Worm (Caenorhabditis elegans) whole organism, L2 larva: ENCODE measurements around the gene srd-69.
A peak's percentile ranks its signal among the peaks of the same experiment; 100 is the strongest.

ENCODE experiments used
- aly-2 ChIP-seq: fragments of 150-350 bp; optimal IDR thresholded peaks from 2 replicates; lab custom pipeline; 2014; ENCODE audit warnings: missing biosample characterization, missing genetic modification characterization
- ama-1 ChIP-seq: fragments of 150-350 bp; optimal IDR thresholded peaks from 2 replicates; lab custom pipeline; 2018; ENCODE audit warnings: inconsistent platforms
- ceh-82 ChIP-seq: fragments of 150-350 bp; optimal IDR thresholded peaks from 2 replicates; lab custom pipeline; 2014; ENCODE audit warnings: missing biosample characterization, missing genetic modification characterization
- dmd-4 ChIP-seq: sonication (generic microtip); optimal IDR thresholded peaks from 2 replicates; lab custom pipeline; 2017; ENCODE audit warnings: missing biosample characterization, missing genetic modification characterization
- egl-27 ChIP-seq: sonication (generic microtip); optimal IDR thresholded peaks from 3 replicates; lab custom pipeline; 2017; ENCODE audit warnings: missing biosample characterization, missing genetic modification reagents, missing genetic modification characterization
- elt-3 ChIP-seq: sonication (generic microtip); optimal IDR thresholded peaks from 2 replicates; lab custom pipeline; 2017; ENCODE audit warnings: missing biosample characterization, missing genetic modification characterization
- fos-1 ChIP-seq: fragments of 150-350 bp; optimal IDR thresholded peaks from 2 replicates; lab custom pipeline; 2014; ENCODE audit warnings: missing biosample characterization, missing genetic modification characterization
- gmeb-1 ChIP-seq: fragments of 150-350 bp; optimal IDR thresholded peaks from 2 replicates; lab custom pipeline; 2014; ENCODE audit warnings: missing biosample characterization, missing genetic modification characterization
- lin-13 ChIP-seq: fragments of 150-350 bp; optimal IDR thresholded peaks from 2 replicates; lab custom pipeline; 2014; ENCODE audit warnings: missing biosample characterization, missing genetic modification reagents, missing genetic modification characterization
- lsy-2 ChIP-seq, 2 experiments: fragments of 150-350 bp in 1 of 2; sonication (generic microtip) in 1 of 2; optimal IDR thresholded peaks; 2 replicates each; lab custom pipeline; 2014 to 2017; ENCODE audit warnings: missing biosample characterization in 2 of 2, missing genetic modification characterization in 2 of 2
- mab-5 ChIP-seq: fragments of 150-350 bp; optimal IDR thresholded peaks from 2 replicates; lab custom pipeline; 2014; ENCODE audit warnings: missing biosample characterization, missing genetic modification characterization
- nhr-129 ChIP-seq: fragments of 150-350 bp; optimal IDR thresholded peaks from 2 replicates; lab custom pipeline; 2014; ENCODE audit warnings: missing biosample characterization, missing genetic modification characterization
- nhr-6 ChIP-seq: fragments of 150-350 bp; optimal IDR thresholded peaks from 2 replicates; lab custom pipeline; 2014; ENCODE audit warnings: missing biosample characterization, missing genetic modification characterization
- sma-9 ChIP-seq, 2 experiments: fragments of 150-350 bp in 1 of 2; sonication (generic microtip) in 1 of 2; optimal IDR thresholded peaks; 2 replicates each; lab custom pipeline; 2014 to 2016; ENCODE audit warnings: missing genetic modification characterization in 2 of 2, mild to moderate bottlenecking in 1 of 2, missing biosample characterization in 1 of 2, missing compliant biosample characterization in 1 of 2, missing genetic modification reagents in 1 of 2, moderate library complexity in 1 of 2
- unc-39 ChIP-seq: fragments of 150-350 bp; optimal IDR thresholded peaks from 2 replicates; lab custom pipeline; 2014; ENCODE audit warnings: missing biosample characterization, missing genetic modification characterization
- zag-1 ChIP-seq: fragments of 150-350 bp; optimal IDR thresholded peaks from 2 replicates; lab custom pipeline; 2014; ENCODE audit warnings: missing biosample characterization, missing genetic modification characterization

The srd-69 gene

DNA sequence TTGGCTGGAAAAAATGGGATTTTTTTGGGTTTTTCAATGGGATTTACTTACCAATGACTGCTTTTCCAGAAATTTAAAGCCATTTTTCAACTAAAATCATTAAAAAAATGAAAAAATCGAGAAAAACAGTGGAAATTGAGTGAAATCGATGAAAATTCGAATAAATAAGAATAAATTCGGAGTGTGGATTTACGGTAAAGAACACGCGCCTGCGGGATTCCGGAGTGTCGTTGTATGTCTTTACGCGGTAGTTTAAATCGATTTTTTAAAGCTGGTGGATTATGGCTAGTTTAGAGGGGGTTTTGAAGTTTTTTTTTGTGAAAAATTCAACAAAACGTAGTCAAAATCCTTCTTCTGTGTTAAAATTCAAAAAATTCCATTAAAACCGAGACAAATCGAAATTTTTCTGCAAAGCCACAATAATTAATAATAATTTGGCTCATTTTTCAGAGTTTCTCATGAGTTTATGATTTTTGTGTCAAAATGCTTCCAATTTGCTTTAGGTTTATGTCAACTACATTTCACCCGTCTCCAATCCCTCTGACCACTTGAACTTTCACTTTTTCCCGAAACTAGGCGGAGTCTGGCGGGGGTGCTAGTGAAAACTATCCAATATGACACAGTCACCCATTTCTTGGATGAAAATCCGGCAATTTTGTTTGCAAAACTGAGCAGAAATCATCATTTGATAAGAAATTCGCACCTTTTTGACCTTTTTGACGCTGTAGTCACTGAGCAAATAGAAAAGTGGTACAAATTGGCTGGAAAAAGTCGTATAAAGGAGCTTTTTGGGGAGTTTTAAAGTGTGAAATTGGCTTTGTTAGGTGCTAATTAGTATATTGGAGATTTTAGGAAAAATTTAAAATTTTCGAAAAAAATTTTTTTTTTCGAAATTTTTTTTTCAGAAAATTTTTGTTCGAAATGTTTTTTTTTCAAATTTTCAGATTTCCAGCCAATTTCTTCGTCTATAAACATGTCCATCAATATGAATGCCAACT is 38.7 kb downstream of the srd-69 start, which contains the start of the genes cic-1 and strm-1 (continued):
- TF ChIP-seq sma-9 (GFP tag; optimal IDR thresholded peaks at IDR 0.05; lab: Kevin White, UChicago) (no peak), sma-9 (tag; optimal IDR thresholded peaks at IDR 0.05; lab: Kevin White, UChicago) (no peak), lin-13 (GFP tag; lab: Kevin White, UChicago) (peak; percentile 73), lsy-2 (tag; optimal IDR thresholded peaks at IDR 0.05; lab: Kevin White, UChicago) (peak; percentile 48 to 86), dmd-4 (tag; lab: Kevin White, UChicago) (no peak)

- no peak for TF ChIP-seq zag-1 (tag; lab: Kevin White, UChicago)
- TF ChIP-seq mab-5 (tag; lab: Kevin White, UChicago): no peak
- TF ChIP-seq ama-1 (lab: Kevin White, UChicago): no peak
- TF ChIP-seq nhr-129 (tag; lab: Kevin White, UChicago): no peak
- TF ChIP-seq nhr-6 (tag; lab: Kevin White, UChicago): no peak
- no peak for TF ChIP-seq egl-27
- TF ChIP-seq aly-2 (tag; lab: Kevin White, UChicago): no peak
- no peak for TF ChIP-seq fos-1 (tag; lab: Kevin White, UChicago)
- TF ChIP-seq elt-3 (tag; lab: Kevin White, UChicago): no peak
- TF ChIP-seq unc-39 (tag; lab: Kevin White, UChicago): no peak
- no peak for TF ChIP-seq ceh-82 (tag; lab: Kevin White, UChicago)
- TF ChIP-seq gmeb-1 (tag; lab: Kevin White, UChicago): no peak
- TF ChIP-seq, all 48 proteins: peak for 0
Measured at ce11 chrIII:2410925-2411450, 48.2 kb downstream of the srd-69 start, which contains the start of gene mrpl-30. Gene mrpl-30, minus strand, starts transcription at chrIII:2410975.
